Fruit fly (Drosophila melanogaster): ENCODE measurements around the gene CG10333.

Gene CG10333

dm6 chr2L:18632389-18632788 is 25.8 kb downstream of the CG10333 start:
- TF ChIP-seq CG8478 (optimal IDR thresholded peaks at IDR 0.05) (no peak), EcR (GFP tag; optimal IDR thresholded peaks at IDR 0.05) (no peak), psq (optimal IDR thresholded peaks at IDR 0.05) (no peak), Dll (optimal IDR thresholded peaks at IDR 0.05) (no peak), pan (optimal IDR thresholded peaks at IDR 0.05) (no peak), usp (GFP tag; optimal IDR thresholded peaks at IDR 0.05) (no peak)

dm6 chr2L:18638945-18639344 is 32.3 kb downstream of the CG10333 start:
- TF ChIP-seq CG8478 (optimal IDR thresholded peaks at IDR 0.05) = no peak
- no peak for TF ChIP-seq psq (optimal IDR thresholded peaks at IDR 0.05)
- no peak for TF ChIP-seq EcR (GFP tag; optimal IDR thresholded peaks at IDR 0.05)
- no peak for TF ChIP-seq usp (GFP tag; optimal IDR thresholded peaks at IDR 0.05)
- no peak for TF ChIP-seq pan (optimal IDR thresholded peaks at IDR 0.05)
- TF ChIP-seq Dll (optimal IDR thresholded peaks at IDR 0.05) = no peak

dm6 chr2L:18641087-18641486 is 34.5 kb downstream of the CG10333 start:
- TF ChIP-seq EcR (GFP tag; optimal IDR thresholded peaks at IDR 0.05) = no peak
- no peak for TF ChIP-seq CG8478 (optimal IDR thresholded peaks at IDR 0.05)
- TF ChIP-seq pan (optimal IDR thresholded peaks at IDR 0.05) = no peak
- no peak for TF ChIP-seq psq (optimal IDR thresholded peaks at IDR 0.05)
- TF ChIP-seq Dll (optimal IDR thresholded peaks at IDR 0.05) = no peak
- TF ChIP-seq usp (GFP tag; optimal IDR thresholded peaks at IDR 0.05) = no peak

- TF ChIP-seq Dll (optimal IDR thresholded peaks at IDR 0.05) (no peak), CG8478 (optimal IDR thresholded peaks at IDR 0.05) (no peak), pan (optimal IDR thresholded peaks at IDR 0.05) (peak; percentile 63), EcR (GFP tag; optimal IDR thresholded peaks at IDR 0.05) (no peak)
Observed at dm6 chr2L:18645468-18645867, 38.8 kb downstream of the CG10333 start.

dm6 chr2L:18647857-18648652 is 41.4 kb downstream of the CG10333 start:
- TF ChIP-seq usp (GFP tag; optimal IDR thresholded peaks at IDR 0.05) (no peak), CG8478 (optimal IDR thresholded peaks at IDR 0.05) (no peak), pan (optimal IDR thresholded peaks at IDR 0.05) (no peak), EcR (GFP tag; optimal IDR thresholded peaks at IDR 0.05) (no peak), Dll (optimal IDR thresholded peaks at IDR 0.05) (no peak), psq (optimal IDR thresholded peaks at IDR 0.05) (no peak)

- TF ChIP-seq CG8478 (optimal IDR thresholded peaks at IDR 0.05) (no peak), EcR (GFP tag; optimal IDR thresholded peaks at IDR 0.05) (no peak), psq (optimal IDR thresholded peaks at IDR 0.05) (no peak), pan (optimal IDR thresholded peaks at IDR 0.05) (no peak), Dll (optimal IDR thresholded peaks at IDR 0.05) (no peak), usp (GFP tag; optimal IDR thresholded peaks at IDR 0.05) (no peak)
Observed at dm6 chr2L:18652663-18653327, 46.2 kb downstream of the CG10333 start, which contains the start of gene Cyp310a1. Gene Cyp310a1 (minus strand): TSS chr2L:18653010.

dm6 chr2L:18653328-18653675 is 46.7 kb downstream of the CG10333 start:
- no peak for TF ChIP-seq EcR (GFP tag; optimal IDR thresholded peaks at IDR 0.05)
- peak; percentile 80 for TF ChIP-seq pan (optimal IDR thresholded peaks at IDR 0.05)

- TF ChIP-seq EcR (GFP tag; optimal IDR thresholded peaks at IDR 0.05) (no peak), pan (optimal IDR thresholded peaks at IDR 0.05) (no peak), CG8478 (optimal IDR thresholded peaks at IDR 0.05) (no peak), Dll (optimal IDR thresholded peaks at IDR 0.05) (no peak), usp (GFP tag; optimal IDR thresholded peaks at IDR 0.05) (no peak), psq (optimal IDR thresholded peaks at IDR 0.05) (no peak)
Observed at dm6 chr2L:18656691-18657237, 50.1 kb downstream of the CG10333 start.

- TF ChIP-seq psq (optimal IDR thresholded peaks at IDR 0.05) = no peak
- TF ChIP-seq Dll (optimal IDR thresholded peaks at IDR 0.05) = no peak
- TF ChIP-seq EcR (GFP tag; optimal IDR thresholded peaks at IDR 0.05) = no peak
- TF ChIP-seq usp (GFP tag; optimal IDR thresholded peaks at IDR 0.05) = no peak
Observed at dm6 chr2L:18658108-18658507, 51.5 kb downstream of the CG10333 start.
